Worm (Caenorhabditis elegans): ENCODE results near the gene E02H4.2.

ce11 chrX:14228764-14229163 is 52.7 kb downstream of the E02H4.2 start:
- TF ChIP-seq ztf-23 (GFP tag; IDR thresholded peaks at IDR 0.05) (no peak), flt-1 (GFP tag; IDR thresholded peaks at IDR 0.05) (peak; percentile 84), cog-1 (tag; optimal IDR thresholded peaks at IDR 0.05) (no peak), med-1 (GFP tag; optimal IDR thresholded peaks at IDR 0.05; ENCODE audit: insufficient read depth) (peak; percentile 13), tab-1 (GFP tag; IDR thresholded peaks at IDR 0.05) (peak; percentile 72; the same call in 1 of the 2 replicates), ref-1 (GFP tag; conservative IDR thresholded peaks at IDR 0.05) (no peak), T22C8.4 (GFP tag; IDR thresholded peaks at IDR 0.05) (0 out of 2 replicates have a peak, but pooled peaks have one; percentile 17), klf-2 (GFP tag; conservative IDR thresholded peaks at IDR 0.05) (no peak), ztf-29 (GFP tag; IDR thresholded peaks at IDR 0.05) (no peak)

Measured in whole organism, midembryonic.